Worm (Caenorhabditis elegans) whole organism, L1 larva: ENCODE measurements around the gene F41G4.13.

Experiments
- fos-1 ChIP-seq: fragments of 150-350 bp; optimal IDR thresholded peaks from 2 replicates; lab custom pipeline; 2014; ENCODE audit warnings: missing biosample characterization, missing genetic modification characterization
- snpc-4 ChIP-seq: fragments of 150-350 bp; optimal IDR thresholded peaks from 2 replicates; lab custom pipeline; 2014; ENCODE audit warnings: missing biosample characterization, missing genetic modification characterization
- unc-62 ChIP-seq: fragments of 150-350 bp; optimal IDR thresholded peaks from 2 replicates; lab custom pipeline; 2014; ENCODE audit warnings: missing biosample characterization, missing genetic modification reagents, missing genetic modification characterization
- zag-1 ChIP-seq: fragments of 150-350 bp; optimal IDR thresholded peaks from 2 replicates; lab custom pipeline; 2014; ENCODE audit warnings: missing biosample characterization, missing genetic modification characterization
- ztf-11 ChIP-seq, 2 experiments: sonication (generic microtip); optimal IDR thresholded peaks; 2 replicates each; lab custom pipeline; 2016 to 2017; ENCODE audit warnings: missing genetic modification characterization in 2 of 2, missing biosample characterization in 1 of 2, missing compliant biosample characterization in 1 of 2

DNA sequence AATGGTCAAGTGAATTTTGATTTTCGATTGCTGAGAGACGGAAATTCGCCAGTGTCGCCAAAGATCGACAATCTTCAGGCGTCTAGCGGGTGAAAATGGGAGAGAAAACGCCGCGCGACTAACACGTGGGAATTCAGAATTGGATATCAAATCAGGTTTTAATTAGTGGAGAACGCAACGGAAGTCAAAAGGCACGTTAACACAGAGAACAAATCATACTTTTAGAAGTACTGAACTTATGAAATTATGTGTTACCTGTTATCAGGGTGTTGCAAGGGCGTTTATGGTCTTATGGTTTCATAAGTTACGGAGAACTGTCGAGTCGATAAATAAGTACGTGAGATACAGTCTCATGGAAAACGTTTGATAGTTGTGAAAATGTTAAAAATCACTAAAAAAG is 36.8 kb upstream of the F41G4.13 start:
- no peak for TF ChIP-seq zag-1 (tag; lab: Kevin White, UChicago)
- TF ChIP-seq unc-62 = no peak
- no peak for TF ChIP-seq fos-1 (tag; lab: Kevin White, UChicago)
- no peak for TF ChIP-seq snpc-4 (tag; lab: Kevin White, UChicago)
- no peak for TF ChIP-seq ztf-11 (tag; optimal IDR thresholded peaks at IDR 0.05; lab: Kevin White, UChicago)
